Fruit fly (Drosophila melanogaster): ENCODE results near the gene chm.

Gene chm

dm6 chr2L:7436492-7437324 lies 24.5 kb downstream of the chm start (continued):
- TF ChIP-seq ATbp (GFP tag; optimal IDR thresholded peaks at IDR 0.05) (peak; percentile 87), CG8388 (GFP tag; optimal IDR thresholded peaks at IDR 0.05) (peak; percentile 3), caup (GFP tag; optimal IDR thresholded peaks at IDR 0.05; ENCODE audit: severe bottlenecking) (peak; percentile 89), Oli (tag; optimal IDR thresholded peaks at IDR 0.05) (no peak), pb (GFP tag; optimal IDR thresholded peaks at IDR 0.05) (peak; percentile 44), dmrt11E (tag; optimal IDR thresholded peaks at IDR 0.05) (no peak), CkIIα-i1 (GFP tag; IDR thresholded peaks at IDR 0.05) (peak; percentile 55; the same call in 1 of the 2 replicates), CG14014 (GFP tag; IDR thresholded peaks at IDR 0.05) (peak; percentile 91; the same call in 1 of the 2 replicates), Side (GFP tag; optimal IDR thresholded peaks at IDR 0.05) (peak; percentile 64), dati (GFP tag; IDR thresholded peaks at IDR 0.05) (no peak), CG18764 (GFP tag; optimal IDR thresholded peaks at IDR 0.05) (peak; percentile 76), jumu (GFP tag; optimal IDR thresholded peaks at IDR 0.05) (peak; percentile 27), CG7745 (tag; optimal IDR thresholded peaks at IDR 0.05) (no peak), danr (GFP tag; IDR thresholded peaks at IDR 0.05) (peak; percentile 69; the same call in 1 of the 2 replicates), sna (GFP tag; IDR thresholded peaks at IDR 0.05; ENCODE audit: partially characterized antibody) (no peak), CG1647 (GFP tag; optimal IDR thresholded peaks at IDR 0.05) (peak; percentile 83), CG12659 (GFP tag; optimal IDR thresholded peaks at IDR 0.05) (peak; percentile 87), CG2889 (GFP tag; IDR thresholded peaks at IDR 0.05) (peak; percentile 47; the same call in 1 of the 3 replicates), salm (tag; optimal IDR thresholded peaks at IDR 0.05) (peak; percentile 11), ssp (GFP tag; IDR thresholded peaks at IDR 0.05) (no peak), Trl (optimal IDR thresholded peaks at IDR 0.05) (no peak), Trl (GFP tag; optimal IDR thresholded peaks at IDR 0.05) (peak; percentile 78), CG10959 (GFP tag; IDR thresholded peaks at IDR 0.05) (no peak), CrebB (tag; optimal IDR thresholded peaks at IDR 0.05) (peak; percentile 82), Ada2b (GFP tag; IDR thresholded peaks at IDR 0.05) (peak; percentile 37; the same call in 1 of the 2 replicates), NK7.1 (GFP tag; optimal IDR thresholded peaks at IDR 0.05) (peak; percentile 57), H2.0 (GFP tag; IDR thresholded peaks at IDR 0.05) (peak; percentile 62), bcd (GFP tag; optimal IDR thresholded peaks at IDR 0.05) (peak; percentile 86), NFAT (GFP tag; IDR thresholded peaks at IDR 0.05) (peak; percentile 87), Ravus (GFP tag; IDR thresholded peaks at IDR 0.05) (no peak), CG14441 (GFP tag; IDR thresholded peaks at IDR 0.05) (peak; percentile 77), Dek (tag; optimal IDR thresholded peaks at IDR 0.05) (peak; percentile 81), NfI (GFP tag; optimal IDR thresholded peaks at IDR 0.05) (peak; percentile 54), CG9215 (GFP tag; IDR thresholded peaks at IDR 0.05) (peak; percentile 48), Gug (GFP tag; IDR thresholded peaks at IDR 0.05) (no peak), Meics (GFP tag; optimal IDR thresholded peaks at IDR 0.05) (peak; percentile 77), ac (GFP tag; optimal IDR thresholded peaks at IDR 0.05) (no peak), wdn (GFP tag; IDR thresholded peaks at IDR 0.05) (peak; percentile 64), Hr78 (GFP tag; optimal IDR thresholded peaks at IDR 0.05) (no peak), tx (GFP tag; optimal IDR thresholded peaks at IDR 0.05) (peak; percentile 59), HmgD (GFP tag; optimal IDR thresholded peaks at IDR 0.05) (peak; percentile 7), CG16863 (GFP tag; optimal IDR thresholded peaks at IDR 0.05) (peak; percentile 66), ro (GFP tag; IDR thresholded peaks at IDR 0.05) (peak; percentile 43), exex (tag; optimal IDR thresholded peaks at IDR 0.05) (peak; percentile 90), CG2129 (GFP tag; IDR thresholded peaks at IDR 0.05; ENCODE audit: partially characterized antibody) (no peak), CG3838 (GFP tag; optimal IDR thresholded peaks at IDR 0.05) (peak; percentile 74), H15 (GFP tag; IDR thresholded peaks at IDR 0.05) (peak; percentile 46; the same call in 1 of the 3 replicates), pita (GFP tag; optimal IDR thresholded peaks at IDR 0.05) (peak; percentile 26), CG11085 (GFP tag; IDR thresholded peaks at IDR 0.05) (peak; percentile 76)

All from whole organism, embryonic.